Fruit fly (Drosophila melanogaster) whole organism, embryonic: ENCODE results near the gene Sbds.

ENCODE experiments used
- BtbVII ChIP-seq: fragments of 200-800 bp; sonication (Bioruptor generic); optimal IDR thresholded peaks from 3 replicates; lab custom pipeline; 2017; ENCODE audit warnings: missing biosample characterization, mild to moderate bottlenecking, missing genetic modification characterization
- CG10209 ChIP-seq: fragments of 200-800 bp; sonication (Bioruptor generic); optimal IDR thresholded peaks from 3 replicates; lab custom pipeline; 2017; ENCODE audit warnings: missing biosample characterization, mild to moderate bottlenecking, missing genetic modification characterization, missing genetic modification reagents
- CG10267 ChIP-seq: fragments of 200-800 bp; sonication (Bioruptor generic); optimal IDR thresholded peaks from 2 replicates; lab custom pipeline; 2018; ENCODE audit warnings: missing biosample characterization, mild to moderate bottlenecking, missing genetic modification characterization, moderate library complexity
- CG10274 ChIP-seq: fragments of 200-800 bp; sonication (Bioruptor generic); optimal IDR thresholded peaks from 3 replicates; lab custom pipeline; 2017; ENCODE audit warnings: missing biosample characterization, mild to moderate bottlenecking, missing genetic modification characterization
- CG10366 ChIP-seq: fragments of 200-800 bp; sonication (Bioruptor generic); IDR thresholded peaks from 2 replicates; pipeline ENCODE4 v1.3.6; 2022; ENCODE audit warnings: missing biosample characterization, missing genetic modification characterization
- CG11085 ChIP-seq: fragments of 200-800 bp; sonication (Bioruptor generic); IDR thresholded peaks from 2 replicates; pipeline ENCODE4 v1.3.6; 2022; ENCODE audit warnings: missing biosample characterization, missing genetic modification characterization
- CG11093 ChIP-seq: fragments of 200-800 bp; sonication (Bioruptor generic); IDR thresholded peaks from 3 replicates; pipeline ENCODE4 v1.3.6; 2022; ENCODE audit warnings: missing biosample characterization, missing genetic modification characterization
- CG11398 ChIP-seq: fragments of 200-800 bp; sonication (Bioruptor generic); optimal IDR thresholded peaks from 2 replicates; lab custom pipeline; 2016; ENCODE audit warnings: missing biosample characterization, missing genetic modification characterization
- CG11504 ChIP-seq: fragments of 200-800 bp; sonication (Bioruptor generic); optimal IDR thresholded peaks from 3 replicates; lab custom pipeline; 2019; ENCODE audit warnings: missing biosample characterization, mild to moderate bottlenecking, missing genetic modification characterization, moderate library complexity
- CG11696 ChIP-seq: fragments of 200-800 bp; sonication (Bioruptor generic); IDR thresholded peaks from 2 replicates; pipeline ENCODE4 v1.3.6; 2022; ENCODE audit warnings: missing biosample characterization, missing genetic modification characterization
- CG12744 ChIP-seq: fragments of 200-800 bp; sonication (Bioruptor generic); optimal IDR thresholded peaks from 2 replicates; lab custom pipeline; 2016; ENCODE audit warnings: missing biosample characterization, missing genetic modification characterization
- CG15601 ChIP-seq: fragments of 200-800 bp; sonication (Bioruptor generic); optimal IDR thresholded peaks from 3 replicates; lab custom pipeline; 2019; ENCODE audit warnings: missing biosample characterization, mild to moderate bottlenecking, missing genetic modification characterization, moderate library complexity
- CG18764 ChIP-seq: fragments of 200-800 bp; sonication (Bioruptor generic); optimal IDR thresholded peaks from 3 replicates; lab custom pipeline; 2016; ENCODE audit warnings: missing biosample characterization, missing genetic modification characterization
- CG3163 ChIP-seq: fragments of 200-800 bp; sonication (Bioruptor generic); optimal IDR thresholded peaks from 3 replicates; lab custom pipeline; 2016; ENCODE audit warnings: missing biosample characterization, missing genetic modification characterization
- CG3726 ChIP-seq: fragments of 200-800 bp; sonication (Bioruptor generic); IDR thresholded peaks from 3 replicates; pipeline ENCODE4, ENCODE4 v1.3.6; 2022; ENCODE audit warnings: missing biosample characterization, missing genetic modification characterization
- CG3847 ChIP-seq: fragments of 200-800 bp; sonication (Bioruptor generic); IDR thresholded peaks from 2 replicates; pipeline ENCODE4 v1.3.6; 2022; ENCODE audit warnings: missing biosample characterization, missing genetic modification characterization
- CG4360 ChIP-seq: fragments of 200-800 bp; sonication (Bioruptor generic); IDR thresholded peaks from 2 replicates; pipeline ENCODE4 v1.3.6; 2022; ENCODE audit warnings: missing biosample characterization, missing genetic modification characterization
- CG5245 ChIP-seq: fragments of 200-800 bp; sonication (Bioruptor generic); optimal IDR thresholded peaks from 3 replicates; lab custom pipeline; 2016; ENCODE audit warnings: missing biosample characterization, missing genetic modification characterization
- CG5953 ChIP-seq: fragments of 200-800 bp; sonication (Bioruptor generic); IDR thresholded peaks from 2 replicates; pipeline ENCODE4 v1.3.6; 2022; ENCODE audit warnings: missing biosample characterization, missing genetic modification characterization
- CG6791 ChIP-seq: fragments of 200-800 bp; sonication (Bioruptor generic); IDR thresholded peaks from 3 replicates; pipeline ENCODE4 v1.3.6; 2022; ENCODE audit warnings: missing biosample characterization, missing genetic modification characterization; ENCODE audit not compliant: partially characterized antibody
- CG7556 ChIP-seq: fragments of 200-800 bp; sonication (Bioruptor generic); optimal IDR thresholded peaks from 2 replicates; lab custom pipeline; 2017; ENCODE audit warnings: missing biosample characterization, mild to moderate bottlenecking, missing genetic modification characterization
- CG9932 ChIP-seq: fragments of 200-800 bp; sonication (Bioruptor generic); IDR thresholded peaks from 2 replicates; pipeline ENCODE4 v1.3.6; 2022; ENCODE audit warnings: missing biosample characterization, missing genetic modification characterization
- CrebB ChIP-seq: fragments of 200-800 bp; sonication (Bioruptor generic); optimal IDR thresholded peaks from 3 replicates; lab custom pipeline; 2018; ENCODE audit warnings: missing biosample characterization, mild to moderate bottlenecking, missing genetic modification characterization
- Dfd ChIP-seq, 2 experiments: fragments of >200 bp; optimal IDR thresholded peaks; 2 replicates each; lab custom pipeline; 2017; ENCODE audit warnings: missing biosample characterization in 2 of 2, missing genetic modification characterization in 2 of 2
- Hr78 ChIP-seq, 2 experiments: fragments of 200-800 bp in 1 of 2; fragments of >200 bp in 1 of 2; sonication (Bioruptor generic) in 1 of 2; optimal IDR thresholded peaks; 2 replicates each; lab custom pipeline; 2017 to 2019; ENCODE audit warnings: missing biosample characterization in 2 of 2, missing genetic modification characterization in 2 of 2, mild to moderate bottlenecking in 1 of 2, moderate library complexity in 1 of 2
- Meics ChIP-seq: fragments of 200-800 bp; sonication (Bioruptor generic); optimal IDR thresholded peaks from 2 replicates; lab custom pipeline; 2017; ENCODE audit warnings: missing biosample characterization, mild to moderate bottlenecking, missing genetic modification characterization
- Mes4 ChIP-seq: fragments of 200-800 bp; sonication (Bioruptor generic); optimal IDR thresholded peaks from 2 replicates; lab custom pipeline; 2016; ENCODE audit warnings: missing biosample characterization, missing genetic modification characterization
- NC2β ChIP-seq: fragments of 200-800 bp; sonication (Bioruptor generic); optimal IDR thresholded peaks from 2 replicates; lab custom pipeline; 2016; ENCODE audit warnings: missing biosample characterization, missing genetic modification characterization
- Scr ChIP-seq: fragments of 200-800 bp; sonication (Bioruptor generic); IDR thresholded peaks from 2 replicates; pipeline ENCODE4 v1.3.6; 2022; ENCODE audit warnings: missing biosample characterization, missing genetic modification characterization; ENCODE audit not compliant: partially characterized antibody
- Spps ChIP-seq: fragments of 200-800 bp; sonication (Bioruptor generic); optimal IDR thresholded peaks from 2 replicates; lab custom pipeline; 2018; ENCODE audit warnings: missing biosample characterization, mild to moderate bottlenecking, missing genetic modification characterization
- Taf1 ChIP-seq: fragments of 200-800 bp; sonication (Bioruptor generic); IDR thresholded peaks from 2 replicates; pipeline ENCODE4 v1.3.6; 2022; ENCODE audit warnings: missing biosample characterization, missing genetic modification characterization
- Tbp ChIP-seq: fragments of >200 bp; optimal IDR thresholded peaks from 2 replicates; lab custom pipeline; 2018; ENCODE audit warnings: missing biosample characterization, missing genetic modification characterization
- Usf ChIP-seq: fragments of 200-800 bp; sonication (Bioruptor generic); optimal IDR thresholded peaks from 2 replicates; lab custom pipeline; 2017; ENCODE audit warnings: missing genotype, missing biosample characterization, missing genetic modification characterization
- abd-A ChIP-seq: fragments of 200-800 bp; sonication (Bioruptor generic); optimal IDR thresholded peaks from 3 replicates; lab custom pipeline; 2019; ENCODE audit warnings: missing biosample characterization, mild to moderate bottlenecking, missing genetic modification characterization, moderate library complexity
- amos ChIP-seq: fragments of 200-800 bp; sonication (Bioruptor generic); IDR thresholded peaks from 2 replicates; pipeline ENCODE4 v1.3.6; 2022; ENCODE audit warnings: missing biosample characterization, missing genetic modification characterization; ENCODE audit not compliant: partially characterized antibody
- cad ChIP-seq: fragments of >200 bp; optimal IDR thresholded peaks from 2 replicates; lab custom pipeline; 2017; ENCODE audit warnings: missing biosample characterization, missing genetic modification characterization
- ci ChIP-seq: fragments of 200-800 bp; sonication (Bioruptor generic); IDR thresholded peaks from 3 replicates; pipeline ENCODE4 v1.3.6; 2022; ENCODE audit warnings: missing biosample characterization, missing genetic modification characterization
- cwo ChIP-seq: fragments of 200-800 bp; sonication (Bioruptor generic); optimal IDR thresholded peaks from 3 replicates; lab custom pipeline; 2017; ENCODE audit warnings: missing biosample characterization, missing genetic modification characterization, mild to moderate bottlenecking, moderate library complexity, missing genetic modification reagents
- fd96Cb ChIP-seq: fragments of 200-800 bp; sonication (Bioruptor generic); optimal IDR thresholded peaks from 2 replicates; lab custom pipeline; 2018; ENCODE audit warnings: missing biosample characterization, mild to moderate bottlenecking, missing genetic modification characterization, moderate library complexity
- grn ChIP-seq: fragments of 200-800 bp; sonication (Bioruptor generic); optimal IDR thresholded peaks from 3 replicates; lab custom pipeline; 2017; ENCODE audit warnings: missing biosample characterization, missing genetic modification characterization
- gro ChIP-seq: fragments of 200-800 bp; sonication (Bioruptor generic); optimal IDR thresholded peaks from 2 replicates; lab custom pipeline; 2016; ENCODE audit warnings: missing biosample characterization, missing genetic modification characterization
- her ChIP-seq: fragments of 200-800 bp; sonication (Bioruptor generic); optimal IDR thresholded peaks from 2 replicates; lab custom pipeline; 2016; ENCODE audit warnings: missing biosample characterization, missing genetic modification characterization
- nau ChIP-seq: fragments of 200-800 bp; sonication (Bioruptor generic); optimal IDR thresholded peaks from 3 replicates; lab custom pipeline; 2017; ENCODE audit warnings: missing biosample characterization, mild to moderate bottlenecking, missing genetic modification characterization, missing genetic modification reagents
- rib ChIP-seq: fragments of 200-800 bp; sonication (Bioruptor generic); IDR thresholded peaks from 2 replicates; pipeline ENCODE4 v1.3.6; 2022; ENCODE audit warnings: missing biosample characterization, missing genetic modification characterization
- sna ChIP-seq: fragments of 200-800 bp; sonication (Bioruptor generic); IDR thresholded peaks from 2 replicates; pipeline ENCODE4 v1.3.6; 2022; ENCODE audit warnings: missing biosample characterization, missing genetic modification characterization; ENCODE audit not compliant: partially characterized antibody
- tgo ChIP-seq: fragments of 200-800 bp; sonication (Bioruptor generic); IDR thresholded peaks from 3 replicates; pipeline ENCODE4 v1.3.6; 2022; ENCODE audit warnings: missing biosample characterization, missing genetic modification characterization
- tin ChIP-seq: fragments of 200-800 bp; sonication (Bioruptor generic); optimal IDR thresholded peaks from 3 replicates; lab custom pipeline; 2016; ENCODE audit warnings: missing biosample characterization, missing genetic modification characterization
- unc-4 ChIP-seq: fragments of 200-800 bp; sonication (Bioruptor generic); IDR thresholded peaks from 2 replicates; pipeline ENCODE4 v1.3.6; 2022; ENCODE audit warnings: missing biosample characterization, missing genetic modification characterization; ENCODE audit not compliant: partially characterized antibody
- wek ChIP-seq: fragments of 200-800 bp; sonication (Bioruptor generic); optimal IDR thresholded peaks from 3 replicates; lab custom pipeline; 2018; ENCODE audit warnings: missing biosample characterization, mild to moderate bottlenecking, missing genetic modification characterization, moderate library complexity
- yki ChIP-seq: fragments of >200 bp; optimal IDR thresholded peaks from 3 replicates; lab custom pipeline; 2018

Sbds gene

DNA sequence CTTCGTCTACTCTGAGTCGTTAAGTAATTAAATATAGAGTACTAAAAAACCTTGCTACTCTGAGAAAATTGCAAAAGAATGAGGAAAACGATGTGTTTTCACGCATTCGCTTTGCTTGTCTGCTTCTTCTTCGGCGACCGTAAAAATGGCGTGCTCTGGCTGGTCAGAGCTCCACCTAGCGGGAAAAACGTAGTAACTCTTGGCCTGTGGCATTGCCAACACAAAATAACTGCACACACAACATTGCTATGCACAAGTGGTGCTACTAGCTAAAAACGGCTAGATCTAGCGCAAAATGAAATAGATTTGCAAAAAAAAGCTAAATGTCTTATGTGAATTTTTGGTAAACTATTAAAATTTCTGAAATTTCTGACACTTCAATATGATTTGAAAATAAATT lies 5.6 kb upstream of the Sbds start (continued):
- TF ChIP-seq CG11093 (GFP tag; lab: Robert Waterston, UW) (no peak), Mes4 (GFP tag; lab: Kevin White, UChicago) (no peak), nau (GFP tag; lab: Kevin White, UChicago) (no peak), fd96Cb (tag; lab: Kevin White, UChicago) (peak; percentile 17), wek (no peak), her (GFP tag; lab: Kevin White, UChicago) (peak; percentile 13), Tbp (GFP tag; lab: Kevin White, UChicago) (no peak), sna (GFP tag; lab: Robert Waterston, UW) (no peak), CG15601 (tag; lab: Kevin White, UChicago) (peak; percentile 8), CrebB (tag; lab: Kevin White, UChicago) (no peak), Taf1 (no peak), CG11085 (GFP tag; lab: Robert Waterston, UW) (peak; percentile 66), abd-A (tag; lab: Kevin White, UChicago) (peak; percentile 23), CG9932 (peak; percentile 84), CG3726 (no peak), CG3847 (peak; percentile 83), Scr (GFP tag; lab: Robert Waterston, UW) (peak; percentile 51; the same call in 1 of the 2 replicates), BtbVII (no peak), amos (GFP tag; lab: Robert Waterston, UW) (peak; percentile 50; the same call in 1 of the 2 replicates), cad (GFP tag; lab: Kevin White, UChicago) (no peak), CG10274 (GFP tag; lab: Kevin White, UChicago) (no peak), CG11398 (GFP tag; lab: Kevin White, UChicago) (no peak)

DNA sequence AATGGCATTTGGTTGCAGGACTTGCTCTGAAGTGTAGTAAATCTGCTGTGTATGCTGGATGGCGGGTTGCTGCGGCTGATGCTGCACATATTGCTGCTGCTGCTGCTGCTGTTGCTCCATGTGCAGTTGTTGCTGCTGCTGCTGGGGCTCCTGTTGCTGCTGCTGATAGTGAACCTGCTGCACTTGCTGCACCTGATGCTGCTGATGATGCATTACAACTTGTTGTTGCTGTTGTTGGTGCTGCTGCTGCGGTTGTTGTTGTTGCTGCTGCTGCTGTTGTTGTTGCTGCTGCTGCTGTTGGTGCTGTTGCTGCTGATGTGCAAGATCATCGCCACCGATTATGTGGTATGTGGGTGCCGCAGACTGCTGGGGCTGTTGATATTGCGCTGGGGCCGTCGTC lies 1.9 kb upstream of the Sbds start:
- TF ChIP-seq Dfd (GFP tag; optimal IDR thresholded peaks at IDR 0.05; lab: Kevin White, UChicago) (peak in 1 of 2 experiments; percentile 93), CG5245 (GFP tag; lab: Kevin White, UChicago) (no peak), gro (GFP tag; lab: Kevin White, UChicago) (no peak), Taf1 (no peak), tgo (no peak), CG5953 (no peak), CG11504 (tag; lab: Kevin White, UChicago) (no peak), CG10366 (GFP tag; lab: Robert Waterston, UW) (no peak), CG6791 (0 out of 3 replicates have a peak, but pooled peaks have one; percentile 7), grn (GFP tag; lab: Kevin White, UChicago) (no peak), tin (GFP tag; lab: Kevin White, UChicago) (no peak), CG4360 (peak; percentile 46; the same call in 1 of the 2 replicates), CG3163 (GFP tag; lab: Kevin White, UChicago) (no peak), Usf (no peak), CG7556 (GFP tag; lab: Kevin White, UChicago) (no peak), CG10209 (GFP tag; lab: Kevin White, UChicago) (no peak)

DNA sequence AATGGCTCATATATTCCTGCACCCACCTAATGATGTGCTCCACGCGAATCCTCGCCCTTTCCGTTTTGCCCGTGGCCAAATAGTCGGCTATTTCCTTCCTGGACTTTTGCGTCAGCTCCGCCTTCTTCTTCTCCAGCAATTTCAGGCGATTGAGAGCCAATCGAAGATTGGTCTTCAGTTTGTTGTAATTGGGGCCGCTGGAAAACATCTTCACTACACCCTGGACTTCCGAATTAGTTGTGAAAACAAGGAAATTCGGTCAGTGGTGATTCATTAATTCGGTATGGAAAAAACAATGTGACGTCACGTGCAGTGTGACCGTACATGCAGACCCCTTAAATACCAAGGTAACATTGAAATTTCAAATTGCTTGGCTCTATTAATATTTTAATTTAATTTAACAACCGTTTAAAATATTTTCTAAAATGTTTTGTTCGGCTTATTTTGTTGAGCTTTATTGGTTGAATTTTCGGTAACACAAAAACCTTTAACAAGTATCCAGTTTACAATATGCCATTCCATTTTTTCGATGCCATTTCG lies 3.6 kb downstream of the Sbds start, which contains the start of gene Ist1:
TSS of gene Ist1 (minus strand) at position 301 of the 540 bp plus-strand sequence.
- TF ChIP-seq CG10267 (tag; lab: Kevin White, UChicago) (peak; percentile 32), Scr (GFP tag; lab: Robert Waterston, UW) (no peak), CG11093 (GFP tag; lab: Robert Waterston, UW) (no peak), NC2β (GFP tag; lab: Kevin White, UChicago) (no peak), CG11696 (GFP tag; lab: Robert Waterston, UW) (no peak), unc-4 (GFP tag; lab: Robert Waterston, UW) (0 out of 2 replicates have a peak, but pooled peaks have one; percentile 19), Hr78 (GFP tag; optimal IDR thresholded peaks at IDR 0.05; lab: Kevin White, UChicago) (no peak), Spps (tag; lab: Kevin White, UChicago) (no peak), CG10366 (GFP tag; lab: Robert Waterston, UW) (no peak), rib (GFP tag; lab: Robert Waterston, UW) (no peak), CG12744 (GFP tag; lab: Kevin White, UChicago) (no peak), Meics (GFP tag; lab: Kevin White, UChicago) (no peak), cwo (GFP tag; lab: Kevin White, UChicago) (no peak), ci (GFP tag; lab: Robert Waterston, UW) (no peak), yki (lab: Kevin White, UChicago) (no peak), CG18764 (GFP tag; lab: Kevin White, UChicago) (no peak)
